Worm (Caenorhabditis elegans) whole organism, L2 larva: Measurements from ENCODE around the gene C24A8.5.

Experiments
- C34F6.9 ChIP-seq: fragments of 150-350 bp; optimal IDR thresholded peaks from 2 replicates; lab custom pipeline; 2014; ENCODE audit warnings: missing biosample characterization, missing genetic modification characterization
- F13H6.1 ChIP-seq: sonication (generic microtip); optimal IDR thresholded peaks from 2 replicates; lab custom pipeline; 2016; ENCODE audit warnings: missing genetic modification characterization, missing compliant biosample characterization
- R02D3.7 ChIP-seq: fragments of 150-350 bp; optimal IDR thresholded peaks from 2 replicates; lab custom pipeline; 2014; ENCODE audit warnings: missing biosample characterization, missing genetic modification characterization
- ZK546.5 ChIP-seq: sonication (generic microtip); optimal IDR thresholded peaks from 2 replicates; lab custom pipeline; 2017; ENCODE audit warnings: missing biosample characterization, missing genetic modification characterization
- ama-1 ChIP-seq: fragments of 150-350 bp; optimal IDR thresholded peaks from 2 replicates; lab custom pipeline; 2018; ENCODE audit warnings: inconsistent platforms
- blmp-1 ChIP-seq: sonication (generic microtip); optimal IDR thresholded peaks from 2 replicates; lab custom pipeline; 2017; ENCODE audit warnings: missing genetic modification characterization, mild to moderate bottlenecking, missing compliant biosample characterization, antibody characterized with exemption, moderate library complexity; ENCODE audit not compliant: insufficient read depth
- ceh-82 ChIP-seq: fragments of 150-350 bp; optimal IDR thresholded peaks from 2 replicates; lab custom pipeline; 2014; ENCODE audit warnings: missing biosample characterization, missing genetic modification characterization
- crh-2 ChIP-seq: sonication (generic microtip); optimal IDR thresholded peaks from 2 replicates; lab custom pipeline; 2017; ENCODE audit warnings: missing biosample characterization, missing genetic modification characterization
- dmd-4 ChIP-seq: sonication (generic microtip); optimal IDR thresholded peaks from 2 replicates; lab custom pipeline; 2017; ENCODE audit warnings: missing biosample characterization, missing genetic modification characterization
- egl-27 ChIP-seq: sonication (generic microtip); optimal IDR thresholded peaks from 3 replicates; lab custom pipeline; 2017; ENCODE audit warnings: missing biosample characterization, missing genetic modification reagents, missing genetic modification characterization
- elt-3 ChIP-seq: sonication (generic microtip); optimal IDR thresholded peaks from 2 replicates; lab custom pipeline; 2017; ENCODE audit warnings: missing biosample characterization, missing genetic modification characterization
- fos-1 ChIP-seq: fragments of 150-350 bp; optimal IDR thresholded peaks from 2 replicates; lab custom pipeline; 2014; ENCODE audit warnings: missing biosample characterization, missing genetic modification characterization
- gmeb-1 ChIP-seq: fragments of 150-350 bp; optimal IDR thresholded peaks from 2 replicates; lab custom pipeline; 2014; ENCODE audit warnings: missing biosample characterization, missing genetic modification characterization
- lin-13 ChIP-seq: fragments of 150-350 bp; optimal IDR thresholded peaks from 2 replicates; lab custom pipeline; 2014; ENCODE audit warnings: missing biosample characterization, missing genetic modification reagents, missing genetic modification characterization
- lsy-2 ChIP-seq, 2 experiments: fragments of 150-350 bp in 1 of 2; sonication (generic microtip) in 1 of 2; optimal IDR thresholded peaks; 2 replicates each; lab custom pipeline; 2014 to 2017; ENCODE audit warnings: missing biosample characterization in 2 of 2, missing genetic modification characterization in 2 of 2
- mab-5 ChIP-seq: fragments of 150-350 bp; optimal IDR thresholded peaks from 2 replicates; lab custom pipeline; 2014; ENCODE audit warnings: missing biosample characterization, missing genetic modification characterization
- nhr-10 ChIP-seq: sonication (generic microtip); optimal IDR thresholded peaks from 2 replicates; lab custom pipeline; 2017; ENCODE audit warnings: missing biosample characterization, missing genetic modification characterization
- nhr-11 ChIP-seq: fragments of 150-350 bp; optimal IDR thresholded peaks from 2 replicates; lab custom pipeline; 2014; ENCODE audit warnings: missing biosample characterization, missing genetic modification characterization
- nhr-12 ChIP-seq: fragments of 150-350 bp; optimal IDR thresholded peaks from 2 replicates; lab custom pipeline; 2014; ENCODE audit warnings: missing biosample characterization, missing genetic modification characterization
- nhr-129 ChIP-seq: fragments of 150-350 bp; optimal IDR thresholded peaks from 2 replicates; lab custom pipeline; 2014; ENCODE audit warnings: missing biosample characterization, missing genetic modification characterization
- nhr-21 ChIP-seq: fragments of 150-350 bp; optimal IDR thresholded peaks from 2 replicates; lab custom pipeline; 2014; ENCODE audit warnings: missing biosample characterization, missing genetic modification characterization
- nhr-6 ChIP-seq: fragments of 150-350 bp; optimal IDR thresholded peaks from 2 replicates; lab custom pipeline; 2014; ENCODE audit warnings: missing biosample characterization, missing genetic modification characterization
- nhr-77 ChIP-seq: fragments of 150-350 bp; optimal IDR thresholded peaks from 2 replicates; lab custom pipeline; 2014; ENCODE audit warnings: missing biosample characterization, missing genetic modification characterization
- peb-1 ChIP-seq: fragments of 150-350 bp; optimal IDR thresholded peaks from 2 replicates; lab custom pipeline; 2014; ENCODE audit warnings: missing biosample characterization, missing genetic modification characterization
- skn-1 ChIP-seq: sonication (generic microtip); optimal IDR thresholded peaks from 2 replicates; lab custom pipeline; 2017; ENCODE audit warnings: missing biosample characterization, missing genetic modification characterization
- sma-9 ChIP-seq, 2 experiments: fragments of 150-350 bp in 1 of 2; sonication (generic microtip) in 1 of 2; optimal IDR thresholded peaks; 2 replicates each; lab custom pipeline; 2014 to 2016; ENCODE audit warnings: missing genetic modification characterization in 2 of 2, mild to moderate bottlenecking in 1 of 2, missing biosample characterization in 1 of 2, missing compliant biosample characterization in 1 of 2, missing genetic modification reagents in 1 of 2, moderate library complexity in 1 of 2
- snpc-4 ChIP-seq: fragments of 150-350 bp; optimal IDR thresholded peaks from 2 replicates; lab custom pipeline; 2014; ENCODE audit warnings: missing biosample characterization, missing genetic modification characterization
- unc-39 ChIP-seq: fragments of 150-350 bp; optimal IDR thresholded peaks from 2 replicates; lab custom pipeline; 2014; ENCODE audit warnings: missing biosample characterization, missing genetic modification characterization
- unc-55 ChIP-seq: fragments of 150-350 bp; sonication (generic microtip); optimal IDR thresholded peaks from 3 replicates; lab custom pipeline; 2014; ENCODE audit warnings: missing biosample characterization, missing genetic modification reagents, missing genetic modification characterization
- unc-62 ChIP-seq: fragments of 150-350 bp; optimal IDR thresholded peaks from 2 replicates; lab custom pipeline; 2014; ENCODE audit warnings: missing biosample characterization, missing genetic modification reagents, missing genetic modification characterization
- ztf-4 ChIP-seq: fragments of 150-350 bp; optimal IDR thresholded peaks from 2 replicates; lab custom pipeline; 2014; ENCODE audit warnings: missing biosample characterization, missing genetic modification characterization

The C24A8.5 gene

DNA sequence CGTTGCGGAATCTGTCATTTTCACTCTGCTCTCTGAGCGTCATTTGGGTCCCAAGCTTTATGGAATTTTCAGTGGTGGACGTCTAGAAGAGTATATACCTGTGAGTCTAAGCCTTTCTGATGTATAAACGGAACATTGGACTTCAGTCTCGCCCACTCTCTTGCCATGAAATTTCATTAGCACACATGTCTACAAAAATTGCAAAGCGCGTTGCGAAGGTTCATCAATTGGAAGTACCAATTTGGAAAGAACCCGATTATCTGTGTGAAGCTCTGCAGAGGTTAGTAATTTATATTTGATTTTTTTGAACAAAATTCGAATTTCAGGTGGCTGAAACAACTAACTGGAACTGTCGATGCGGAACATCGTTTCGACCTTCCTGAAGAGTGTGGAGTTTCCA, 38.9 kb downstream of the C24A8.5 start:
- TF ChIP-seq mab-5 (tag; lab: Kevin White, UChicago) (no peak), unc-39 (tag; lab: Kevin White, UChicago) (no peak), nhr-11 (tag; lab: Kevin White, UChicago) (no peak), F13H6.1 (tag; lab: Kevin White, UChicago) (no peak), ama-1 (lab: Kevin White, UChicago) (no peak), skn-1 (tag; lab: Kevin White, UChicago) (no peak), fos-1 (tag; lab: Kevin White, UChicago) (no peak), unc-62 (GFP tag; lab: Kevin White, UChicago) (no peak), lin-13 (GFP tag; lab: Kevin White, UChicago) (no peak), sma-9 (GFP tag; optimal IDR thresholded peaks at IDR 0.05; lab: Kevin White, UChicago) (no peak), sma-9 (tag; optimal IDR thresholded peaks at IDR 0.05; lab: Kevin White, UChicago) (no peak), nhr-10 (no peak), gmeb-1 (tag; lab: Kevin White, UChicago) (no peak), R02D3.7 (tag; lab: Kevin White, UChicago) (no peak), snpc-4 (no peak)

DNA sequence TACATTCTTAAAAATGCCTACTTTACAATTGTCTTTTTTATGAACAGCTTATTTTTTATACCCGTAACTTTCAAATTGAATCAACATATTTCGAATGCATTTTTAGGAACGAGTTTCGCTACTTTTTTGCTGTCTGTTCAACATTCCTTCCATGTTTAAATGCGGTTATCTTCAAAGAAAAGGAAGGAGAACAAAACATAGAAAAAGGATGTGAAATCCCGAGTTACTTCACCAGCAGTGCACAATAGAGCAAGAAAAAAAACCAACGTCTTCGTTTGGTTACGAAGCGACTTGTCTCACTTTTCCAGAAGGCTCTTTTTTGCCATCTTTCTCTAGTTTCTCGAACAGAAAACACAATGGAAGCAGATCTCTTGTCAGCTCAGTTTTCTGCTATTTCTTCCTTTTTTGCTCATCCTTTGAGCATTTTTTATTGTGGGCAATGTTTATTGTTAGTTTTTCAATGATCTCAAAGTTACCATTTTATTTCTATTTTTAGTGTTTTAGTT, 43.0 kb downstream of the C24A8.5 start, which contains the start of gene cka-2:
Gene cka-2, plus strand, starts transcription at position 456 of the 506 bp plus-strand sequence.
- TF ChIP-seq unc-55 (GFP tag; lab: Kevin White, UChicago), result peak; percentile 8
- TF ChIP-seq nhr-6 (tag; lab: Kevin White, UChicago), result no peak
- peak; percentile 15 for TF ChIP-seq C34F6.9 (tag; lab: Kevin White, UChicago)
- no peak for TF ChIP-seq ama-1 (lab: Kevin White, UChicago)
- TF ChIP-seq unc-39 (tag; lab: Kevin White, UChicago), result no peak
- no peak for TF ChIP-seq nhr-77 (tag; lab: Kevin White, UChicago)
- TF ChIP-seq, all 48 proteins: peak for 2

DNA sequence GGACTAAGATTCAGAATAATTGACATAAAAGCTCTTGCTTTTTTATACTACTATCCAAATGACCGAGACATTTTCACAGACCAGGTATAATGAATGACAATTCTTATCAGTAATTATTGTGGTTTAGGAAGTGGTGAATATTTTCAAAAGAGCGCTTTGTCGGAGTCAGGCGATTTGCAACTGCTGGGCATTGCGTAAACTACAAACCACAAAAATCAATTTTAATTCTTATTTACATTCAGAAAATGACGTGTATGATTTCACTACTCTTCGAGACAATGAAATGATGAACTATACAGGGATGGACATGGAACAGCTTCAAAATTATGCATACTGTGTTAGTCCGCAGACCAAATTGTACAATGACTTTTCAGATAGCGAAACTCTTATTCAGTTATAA, 44.2 kb downstream of the C24A8.5 start:
- TF ChIP-seq crh-2 (tag; lab: Kevin White, UChicago) (peak; percentile 9), ZK546.5 (tag; lab: Kevin White, UChicago) (no peak), sma-9 (GFP tag; optimal IDR thresholded peaks at IDR 0.05; lab: Kevin White, UChicago) (peak; percentile 32), sma-9 (tag; optimal IDR thresholded peaks at IDR 0.05; lab: Kevin White, UChicago) (no peak), fos-1 (tag; lab: Kevin White, UChicago) (peak; percentile 68), nhr-21 (tag; lab: Kevin White, UChicago) (no peak)

- TF ChIP-seq nhr-129 (no peak), elt-3 (tag; lab: Kevin White, UChicago) (no peak), blmp-1 (tag; lab: Kevin White, UChicago) (no peak), lsy-2 (tag; optimal IDR thresholded peaks at IDR 0.05; lab: Kevin White, UChicago) (no peak), nhr-21 (tag; lab: Kevin White, UChicago) (no peak), unc-39 (tag; lab: Kevin White, UChicago) (no peak), peb-1 (tag; lab: Kevin White, UChicago) (no peak), ZK546.5 (tag; lab: Kevin White, UChicago) (no peak), ceh-82 (tag; lab: Kevin White, UChicago) (no peak), R02D3.7 (tag; lab: Kevin White, UChicago) (no peak), ztf-4 (tag; lab: Kevin White, UChicago) (no peak), dmd-4 (no peak), fos-1 (tag; lab: Kevin White, UChicago) (no peak), nhr-12 (tag; lab: Kevin White, UChicago) (no peak)
These were observed 44.7 kb downstream of the C24A8.5 start, which contains the start of gene ets-10 for ce11 chrX:4283989-4284388. ets-10 (plus strand) TSS chrX:4284189.

DNA sequence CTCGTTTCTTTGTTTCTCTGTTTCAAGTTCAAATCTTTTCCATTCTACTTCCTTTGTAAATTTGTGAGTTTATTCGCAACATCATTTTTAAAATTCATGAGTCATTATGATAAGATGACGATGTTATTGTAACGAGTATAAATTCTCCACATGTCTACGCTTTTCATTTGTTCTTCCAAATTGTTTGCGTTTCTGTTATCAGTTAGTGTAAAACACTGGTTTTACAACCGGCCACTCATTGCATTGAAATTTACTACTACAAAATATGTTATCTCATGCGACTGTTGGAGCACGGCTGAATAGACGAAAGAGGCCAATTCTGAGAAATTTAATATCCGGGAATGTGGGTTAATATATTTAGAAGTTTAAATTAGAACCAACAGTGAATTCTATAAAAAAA, 46.3 kb downstream of the C24A8.5 start, which contains the start of gene C52B9.19:
Gene C52B9.19, plus strand, starts transcription at position 176 of the 400 bp plus-strand sequence.
- TF ChIP-seq fos-1 (tag; lab: Kevin White, UChicago) (peak; percentile 53), unc-62 (GFP tag; lab: Kevin White, UChicago) (no peak), egl-27 (no peak), ZK546.5 (tag; lab: Kevin White, UChicago) (no peak), crh-2 (tag; lab: Kevin White, UChicago) (peak; percentile 12), C34F6.9 (tag; lab: Kevin White, UChicago) (no peak), unc-55 (GFP tag; lab: Kevin White, UChicago) (no peak)
